Worm (Caenorhabditis elegans): ENCODE measurements around the gene Y38C1BA.1.

Y38C1BA.1 gene

DNA sequence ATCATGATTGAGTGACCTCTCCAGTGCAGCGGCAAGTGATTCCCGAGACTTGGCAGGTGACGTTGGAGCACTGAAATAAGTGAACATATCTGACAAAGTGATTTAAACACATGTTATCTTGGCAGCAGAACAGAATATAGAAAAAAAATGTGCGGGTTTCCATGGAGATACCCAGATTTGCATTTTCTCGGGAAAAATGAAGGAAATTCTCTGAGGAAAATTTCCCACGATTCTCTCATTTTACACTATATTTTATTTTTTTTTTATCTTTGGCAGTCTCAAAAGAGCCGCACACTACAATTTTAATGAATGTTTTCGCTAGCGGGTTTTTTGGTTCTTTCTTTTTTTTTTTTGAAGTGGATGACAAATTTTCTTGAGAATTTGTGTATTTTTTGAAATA is 10.1 kb upstream of the Y38C1BA.1 start:
- no peak for TF ChIP-seq tbx-7 (tag; optimal IDR thresholded peaks at IDR 0.05)

DNA sequence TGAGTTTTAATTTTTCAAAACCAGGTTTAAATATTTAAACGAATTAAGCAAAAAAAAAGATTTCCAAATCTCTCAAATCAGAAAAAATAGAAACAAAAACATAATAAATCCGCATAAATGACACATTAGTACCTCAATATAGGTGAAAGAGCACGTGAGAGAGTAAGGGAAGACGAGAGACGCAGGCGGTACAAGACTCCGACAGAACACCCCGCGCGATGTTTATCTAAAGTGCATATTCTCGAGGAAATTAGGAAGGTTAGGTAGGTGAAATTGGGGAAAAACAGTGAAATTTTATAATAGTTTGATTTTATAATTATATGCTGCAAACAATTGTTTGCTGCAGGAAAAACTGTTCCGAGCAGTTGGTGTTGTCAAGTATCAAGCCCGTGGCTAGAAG is 831 bp upstream of the Y38C1BA.1 start:
- no peak for TF ChIP-seq Y22D7AL.16 (tag; optimal IDR thresholded peaks at IDR 0.05)

DNA sequence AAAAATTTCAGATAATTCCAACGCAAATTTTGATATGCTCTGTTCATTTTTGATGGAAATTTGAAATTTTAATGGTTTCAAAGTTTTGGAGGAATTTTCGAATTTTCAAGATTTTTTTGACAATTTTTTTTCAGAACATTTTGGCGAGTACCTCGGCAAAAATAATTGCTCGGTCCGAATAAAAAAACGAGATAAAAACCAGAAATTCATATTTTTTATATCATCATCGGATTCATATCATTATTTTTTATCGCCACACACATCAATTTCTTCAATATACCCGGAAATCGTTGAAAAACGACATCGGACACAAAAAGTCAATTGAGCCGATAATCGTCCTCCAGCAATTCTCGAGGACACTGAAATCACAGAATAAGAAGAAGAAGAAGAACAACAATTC is 12.0 kb downstream of the Y38C1BA.1 start:
- no peak for TF ChIP-seq madf-2 (tag; optimal IDR thresholded peaks at IDR 0.05)
- no peak for TF ChIP-seq elt-2 (tag; optimal IDR thresholded peaks at IDR 0.05)
- TF ChIP-seq F13H6.1 (tag; optimal IDR thresholded peaks at IDR 0.05): no peak
- TF ChIP-seq unc-86 (tag; optimal IDR thresholded peaks at IDR 0.05): no peak
- TF ChIP-seq C08G9.2 (tag; optimal IDR thresholded peaks at IDR 0.05): no peak
- no peak for TF ChIP-seq che-1 (tag; optimal IDR thresholded peaks at IDR 0.05)
- TF ChIP-seq pag-3 (tag; optimal IDR thresholded peaks at IDR 0.05; ENCODE audit: borderline replicate concordance): no peak
- no peak for TF ChIP-seq fkh-10 (GFP tag; optimal IDR thresholded peaks at IDR 0.05)
- no peak for TF ChIP-seq hlh-6 (tag; optimal IDR thresholded peaks at IDR 0.05)
- TF ChIP-seq ceh-34 (tag; optimal IDR thresholded peaks at IDR 0.05): no peak
- no peak for TF ChIP-seq sox-4 (tag; optimal IDR thresholded peaks at IDR 0.05)
- no peak for TF ChIP-seq nhr-11 (tag; optimal IDR thresholded peaks at IDR 0.05)
- TF ChIP-seq hlh-8 (tag; optimal IDR thresholded peaks at IDR 0.05): no peak
- TF ChIP-seq fkh-6 (tag; optimal IDR thresholded peaks at IDR 0.05): no peak
- no peak for TF ChIP-seq ztf-16 (tag; optimal IDR thresholded peaks at IDR 0.05)
- TF ChIP-seq ceh-48 (tag; optimal IDR thresholded peaks at IDR 0.05): no peak
- no peak for TF ChIP-seq sox-2 (GFP tag; IDR thresholded peaks at IDR 0.05)
- TF ChIP-seq dve-1 (tag; optimal IDR thresholded peaks at IDR 0.05): no peak
- TF ChIP-seq unc-3 (GFP tag; conservative IDR thresholded peaks at IDR 0.05): no peak
- no peak for TF ChIP-seq unc-3 (tag; optimal IDR thresholded peaks at IDR 0.05)

DNA sequence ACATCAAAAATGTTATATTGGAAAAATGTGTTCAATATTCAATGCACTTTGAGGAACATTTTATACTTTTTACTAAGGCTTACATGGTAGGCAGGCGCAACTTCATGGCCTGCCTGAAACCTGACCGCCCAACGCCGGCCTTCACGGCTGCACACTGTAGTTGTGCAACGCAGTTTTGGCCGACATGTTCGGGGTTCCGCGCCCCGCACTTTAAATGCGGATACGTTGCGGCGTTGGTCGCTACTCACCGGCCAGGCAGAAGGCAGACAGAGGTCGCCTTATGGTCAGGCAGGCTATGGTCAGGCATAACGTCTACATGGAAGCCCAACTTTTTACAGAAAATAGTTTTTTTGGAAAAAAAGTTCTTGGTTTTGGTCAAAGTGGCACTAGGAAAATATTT is 13.1 kb downstream of the Y38C1BA.1 start:
- no peak for TF ChIP-seq ceh-9 (tag; optimal IDR thresholded peaks at IDR 0.05)
- no peak for TF ChIP-seq ref-2 (tag; optimal IDR thresholded peaks at IDR 0.05)
- no peak for TF ChIP-seq fax-1 (tag; optimal IDR thresholded peaks at IDR 0.05)
- no peak for TF ChIP-seq nfya-1 (tag; optimal IDR thresholded peaks at IDR 0.05)
- no peak for TF ChIP-seq K02D7.2 (tag; optimal IDR thresholded peaks at IDR 0.05)
- TF ChIP-seq Y22D7AL.16 (tag; optimal IDR thresholded peaks at IDR 0.05): no peak

DNA sequence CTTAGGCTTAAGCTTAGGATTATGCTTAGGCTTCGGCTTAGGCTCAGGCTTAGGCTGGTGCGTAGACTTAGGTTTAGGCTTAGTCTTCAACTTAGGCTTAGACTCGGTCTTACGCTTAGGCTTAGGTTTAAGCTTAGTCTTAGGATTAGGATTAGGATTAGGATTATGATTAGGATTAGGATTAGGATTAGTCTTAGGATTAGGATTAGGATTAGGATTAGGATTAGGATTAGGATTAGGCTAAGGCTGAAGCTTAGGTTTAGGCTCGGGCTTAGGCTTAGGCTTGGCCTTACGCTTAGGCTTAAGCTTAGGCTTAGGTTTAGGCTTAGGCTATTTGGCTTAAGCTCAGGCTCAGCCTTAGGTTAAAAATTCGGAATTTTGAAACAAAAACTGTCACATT is 18.6 kb downstream of the Y38C1BA.1 start:
- no peak for TF ChIP-seq unc-86 (tag; optimal IDR thresholded peaks at IDR 0.05)
- no peak for TF ChIP-seq T23F11.4 (GFP tag; optimal IDR thresholded peaks at IDR 0.05)
- peak; percentile 100 for TF ChIP-seq dve-1 (tag; optimal IDR thresholded peaks at IDR 0.05)
- no peak for TF ChIP-seq ceh-24 (tag; optimal IDR thresholded peaks at IDR 0.05)
- TF ChIP-seq ceh-31 (tag; optimal IDR thresholded peaks at IDR 0.05): no peak
- no peak for TF ChIP-seq unc-55 (GFP tag; optimal IDR thresholded peaks at IDR 0.05)

DNA sequence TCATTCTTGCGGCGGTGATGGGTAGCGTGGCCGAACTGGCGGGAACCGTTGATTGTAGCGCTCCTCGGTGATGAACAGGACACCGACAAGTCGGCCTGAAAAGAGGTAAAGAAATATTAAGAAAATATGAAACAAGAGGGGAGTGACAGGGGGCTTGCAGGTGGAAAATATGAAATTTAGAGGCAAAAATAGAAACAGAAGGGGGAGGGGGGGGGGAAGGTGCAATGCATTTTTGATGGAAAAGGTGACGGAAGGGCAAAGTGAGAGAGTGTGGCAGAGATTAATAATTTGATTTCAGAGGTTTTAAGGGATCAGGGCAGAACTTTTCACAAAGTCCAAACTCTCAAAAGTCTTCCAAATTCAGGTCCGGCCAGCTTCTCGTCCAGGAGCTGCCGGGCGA is 22.2 kb downstream of the Y38C1BA.1 start, which contains the start of gene frpr-19:
Gene frpr-19, minus strand, starts transcription at position 101 of the 400 bp plus-strand sequence.
- TF ChIP-seq sdc-2 (tag; optimal IDR thresholded peaks at IDR 0.05) (no peak), ceh-24 (tag; optimal IDR thresholded peaks at IDR 0.05) (no peak), ceh-45 (GFP tag; IDR thresholded peaks at IDR 0.05) (no peak), syd-9 (tag; optimal IDR thresholded peaks at IDR 0.05) (no peak), pag-3 (tag; optimal IDR thresholded peaks at IDR 0.05; ENCODE audit: borderline replicate concordance) (no peak), ceh-30 (tag; optimal IDR thresholded peaks at IDR 0.05) (no peak), hlh-15 (tag; optimal IDR thresholded peaks at IDR 0.05) (no peak), fkh-6 (tag; optimal IDR thresholded peaks at IDR 0.05) (no peak), eyg-1 (tag; optimal IDR thresholded peaks at IDR 0.05) (no peak), odd-2 (tag; optimal IDR thresholded peaks at IDR 0.05) (no peak), ref-2 (tag; optimal IDR thresholded peaks at IDR 0.05) (no peak), hlh-8 (tag; optimal IDR thresholded peaks at IDR 0.05) (no peak), nhr-232 (tag; optimal IDR thresholded peaks at IDR 0.05) (no peak), ceh-6 (GFP tag; optimal IDR thresholded peaks at IDR 0.05) (no peak), pax-1 (tag; optimal IDR thresholded peaks at IDR 0.05) (no peak)
